Worm (Caenorhabditis elegans) whole organism, L4 larva: ENCODE data around the gene nspc-10.

ENCODE experiments used
- ZK337.2 ChIP-seq: fragments of 200-800 bp; sonication (Bioruptor generic); IDR thresholded peaks from 2 replicates; pipeline ENCODE4 v1.3.6; 2022; ENCODE audit warnings: missing genetic modification reagents, missing genetic modification characterization, missing compliant biosample characterization
- aly-2 ChIP-seq: sonication (generic microtip); optimal IDR thresholded peaks from 2 replicates; lab custom pipeline; 2018; ENCODE audit warnings: missing biosample characterization, missing genetic modification characterization
- egl-27 ChIP-seq: sonication (generic microtip); optimal IDR thresholded peaks from 3 replicates; lab custom pipeline; 2017; ENCODE audit warnings: missing biosample characterization, missing genetic modification reagents, missing genetic modification characterization

- TF ChIP-seq ZK337.2 (no peak), aly-2 (tag; lab: Kevin White, UChicago) (no peak), egl-27 (no peak)
Measured at ce11 chrX:12326424-12326823, 17.0 kb upstream of the nspc-10 start, which contains the start of gene srd-41.
